Fruit fly (Drosophila melanogaster) whole organism: ENCODE data around the gene CG11353.

Experiments used
- CG8478 ChIP-seq: fragments of >200 bp; optimal IDR thresholded peaks from 2 replicates; lab custom pipeline; 2018; ENCODE audit warnings: inconsistent platforms
- EcR ChIP-seq, 2 experiments: fragments of >200 bp; optimal IDR thresholded peaks; 2 replicates each; lab custom pipeline; 2017; ENCODE audit warnings: missing biosample characterization in 2 of 2, missing genetic modification characterization in 2 of 2, missing genetic modification reagents in 2 of 2
- pan ChIP-seq: fragments of >200 bp; optimal IDR thresholded peaks from 2 replicates; lab custom pipeline; 2017
- psq ChIP-seq: fragments of >200 bp; optimal IDR thresholded peaks from 2 replicates; lab custom pipeline; 2017
- usp ChIP-seq: fragments of >200 bp; optimal IDR thresholded peaks from 2 replicates; lab custom pipeline; 2017; ENCODE audit warnings: missing biosample characterization, missing genetic modification characterization, mixed read lengths

dm6 chr3L:4553395-4553794 lies 20.4 kb downstream of the CG11353 start:
- TF ChIP-seq EcR (GFP tag; optimal IDR thresholded peaks at IDR 0.05; lab: Kevin White, UChicago) = no peak
- TF ChIP-seq usp (GFP tag; lab: Kevin White, UChicago) = no peak
- no peak for TF ChIP-seq CG8478
- TF ChIP-seq pan = no peak
- no peak for TF ChIP-seq psq (lab: Kevin White, UChicago)
